Worm (Caenorhabditis elegans) whole organism, L4 larva: ENCODE measurements around the gene K10B4.1.
A peak's percentile ranks its signal among the peaks of the same experiment; 100 is the strongest.

ENCODE experiments used
- D1046.2 ChIP-seq: fragments of 200-800 bp; sonication (Bioruptor generic); IDR thresholded peaks from 2 replicates; pipeline ENCODE4 v1.3.6; 2022; ENCODE audit warnings: missing genetic modification characterization, missing compliant biosample characterization
- F10B5.3 ChIP-seq: sonication (generic microtip); optimal IDR thresholded peaks from 2 replicates; lab custom pipeline; 2016; ENCODE audit warnings: mild to moderate bottlenecking, missing genetic modification characterization, missing compliant biosample characterization
- F37D6.2 ChIP-seq: sonication (generic microtip); optimal IDR thresholded peaks from 2 replicates; lab custom pipeline; 2016; ENCODE audit warnings: mild to moderate bottlenecking, missing genetic modification characterization, missing compliant biosample characterization
- F44E2.7 ChIP-seq: fragments of 200-800 bp; sonication (Bioruptor generic); IDR thresholded peaks from 2 replicates; pipeline ENCODE4 v2.1.2; 2022; ENCODE audit warnings: missing genetic modification characterization, missing compliant biosample characterization
- T20F7.1 ChIP-seq: fragments of 200-800 bp; sonication (Bioruptor generic); optimal IDR thresholded peaks from 2 replicates; lab custom pipeline; 2018; ENCODE audit warnings: mild to moderate bottlenecking, missing genetic modification characterization, missing compliant biosample characterization
- T26A8.4 ChIP-seq: fragments of 200-800 bp; sonication (Bioruptor generic); IDR thresholded peaks from 2 replicates; pipeline ENCODE4 v1.3.6; 2022; ENCODE audit warnings: missing genetic modification characterization, missing compliant biosample characterization
- Y48G9A.11 ChIP-seq: fragments of 200-800 bp; sonication (Bioruptor generic); IDR thresholded peaks from 2 replicates; pipeline ENCODE4 v1.3.6; 2022; ENCODE audit warnings: missing genetic modification reagents, missing genetic modification characterization, missing compliant biosample characterization
- Y75B8A.6 ChIP-seq: fragments of 200-800 bp; sonication (Bioruptor generic); IDR thresholded peaks from 2 replicates; pipeline ENCODE4 v1.3.6; 2022; ENCODE audit warnings: missing genetic modification reagents, missing genetic modification characterization, missing compliant biosample characterization
- ZK337.2 ChIP-seq: fragments of 200-800 bp; sonication (Bioruptor generic); IDR thresholded peaks from 2 replicates; pipeline ENCODE4 v1.3.6; 2022; ENCODE audit warnings: missing genetic modification reagents, missing genetic modification characterization, missing compliant biosample characterization
- aly-2 ChIP-seq: sonication (generic microtip); optimal IDR thresholded peaks from 2 replicates; lab custom pipeline; 2018; ENCODE audit warnings: missing biosample characterization, missing genetic modification characterization
- arid-1 ChIP-seq: fragments of 200-800 bp; sonication (Bioruptor generic); conservative IDR thresholded peaks from 2 replicates; pipeline ENCODE4 v1.3.6; 2022; ENCODE audit warnings: missing genetic modification reagents, missing genetic modification characterization, missing compliant biosample characterization
- attf-4 ChIP-seq: sonication (generic microtip); optimal IDR thresholded peaks from 3 replicates; lab custom pipeline; 2017; ENCODE audit warnings: missing biosample characterization, missing genetic modification characterization
- ceh-20 ChIP-seq: fragments of 200-800 bp; sonication (Bioruptor generic); IDR thresholded peaks from 2 replicates; pipeline ENCODE4 v1.3.6; 2022; ENCODE audit warnings: missing genetic modification reagents, missing genetic modification characterization, missing compliant biosample characterization
- ceh-32 ChIP-seq: sonication (generic microtip); optimal IDR thresholded peaks from 2 replicates; lab custom pipeline; 2016; ENCODE audit warnings: mild to moderate bottlenecking, missing genetic modification characterization, missing compliant biosample characterization; ENCODE audit not compliant: poor library complexity
- ceh-44 ChIP-seq: fragments of 200-800 bp; sonication (Bioruptor generic); IDR thresholded peaks from 2 replicates; pipeline ENCODE4 v1.3.6; 2022; ENCODE audit warnings: missing genetic modification reagents, missing genetic modification characterization, missing compliant biosample characterization
- ceh-62 ChIP-seq: sonication (generic microtip); optimal IDR thresholded peaks from 2 replicates; lab custom pipeline; 2017; ENCODE audit warnings: missing biosample characterization, missing genetic modification characterization
- ces-1 ChIP-seq: fragments of 150-350 bp; sonication (generic microtip); optimal IDR thresholded peaks from 4 replicates; lab custom pipeline; 2014; ENCODE audit warnings: missing biosample characterization, missing genetic modification reagents, missing genetic modification characterization
- ctbp-1 ChIP-seq: fragments of 200-800 bp; sonication (Bioruptor generic); IDR thresholded peaks from 2 replicates; pipeline ENCODE4 v1.3.6; 2022; ENCODE audit warnings: missing genetic modification reagents, missing genetic modification characterization, missing compliant biosample characterization
- daf-19 ChIP-seq: fragments of 200-800 bp; sonication (Bioruptor generic); conservative IDR thresholded peaks from 2 replicates; pipeline ENCODE4 v1.3.6; 2022; ENCODE audit warnings: missing genetic modification characterization, missing compliant biosample characterization
- daf-8 ChIP-seq: fragments of 200-800 bp; sonication (Bioruptor generic); IDR thresholded peaks from 2 replicates; pipeline ENCODE4 v1.3.6; 2022; ENCODE audit warnings: missing genetic modification characterization, missing compliant biosample characterization
- dmd-6 ChIP-seq: fragments of 200-800 bp; sonication (Bioruptor generic); IDR thresholded peaks from 2 replicates; pipeline ENCODE4 v1.3.6; 2022; ENCODE audit warnings: missing genetic modification reagents, missing genetic modification characterization, missing compliant biosample characterization
- egl-43 ChIP-seq: fragments of 200-800 bp; sonication (Bioruptor generic); IDR thresholded peaks from 2 replicates; pipeline ENCODE4 v1.3.6; 2022; ENCODE audit warnings: missing genetic modification reagents, missing genetic modification characterization, missing compliant biosample characterization
- hif-1 ChIP-seq, 2 experiments: sonication (generic microtip); optimal IDR thresholded peaks; 2 replicates each; lab custom pipeline; 2016 to 2017; ENCODE audit warnings: missing compliant biosample characterization in 2 of 2, missing genetic modification characterization in 2 of 2, missing genetic modification reagents in 2 of 2, missing genotype in 2 of 2, mild to moderate bottlenecking in 1 of 2
- hmg-1.1 ChIP-seq: fragments of 200-800 bp; sonication (Bioruptor generic); IDR thresholded peaks from 2 replicates; pipeline ENCODE4 v1.3.6; 2022; ENCODE audit warnings: missing genetic modification reagents, missing genetic modification characterization, missing compliant biosample characterization
- lin-1 ChIP-seq: fragments of 200-800 bp; sonication (Bioruptor generic); IDR thresholded peaks from 2 replicates; pipeline ENCODE4 v1.3.6; 2022; ENCODE audit warnings: missing genetic modification reagents, missing genetic modification characterization, missing compliant biosample characterization
- lsy-2 ChIP-seq, 2 experiments: fragments of 150-350 bp in 1 of 2; sonication (generic microtip) in 1 of 2; optimal IDR thresholded peaks; 2 replicates each; lab custom pipeline; 2014 to 2017; ENCODE audit warnings: missing biosample characterization in 2 of 2, missing genetic modification characterization in 2 of 2
- madf-9 ChIP-seq: fragments of 200-800 bp; sonication (Bioruptor generic); conservative IDR thresholded peaks from 2 replicates; pipeline ENCODE4 v1.3.6; 2022; ENCODE audit warnings: missing genetic modification reagents, missing genetic modification characterization, missing compliant biosample characterization
- mdt-29 ChIP-seq: fragments of 200-800 bp; sonication (Bioruptor generic); IDR thresholded peaks from 2 replicates; pipeline ENCODE4 v1.3.6; 2022; ENCODE audit warnings: missing genetic modification reagents, missing genetic modification characterization, missing compliant biosample characterization
- mes-2 ChIP-seq: sonication (generic microtip); optimal IDR thresholded peaks from 2 replicates; lab custom pipeline; 2016; ENCODE audit warnings: missing genotype, mild to moderate bottlenecking, missing genetic modification characterization, missing compliant biosample characterization; ENCODE audit not compliant: poor library complexity, severe bottlenecking
- nhr-11 ChIP-seq: fragments of 150-350 bp; optimal IDR thresholded peaks from 2 replicates; lab custom pipeline; 2014; ENCODE audit warnings: missing biosample characterization, missing genetic modification characterization
- nhr-25 ChIP-seq: sonication (generic microtip); optimal IDR thresholded peaks from 2 replicates; lab custom pipeline; 2017; ENCODE audit warnings: missing genetic modification characterization, mild to moderate bottlenecking, missing compliant biosample characterization, antibody characterized with exemption, moderate library complexity, borderline replicate concordance; ENCODE audit not compliant: insufficient read depth
- nhr-28 ChIP-seq: fragments of 150-350 bp; optimal IDR thresholded peaks from 2 replicates; lab custom pipeline; 2014; ENCODE audit warnings: missing biosample characterization, missing genetic modification characterization
- nhr-41 ChIP-seq: fragments of 200-800 bp; sonication (Bioruptor generic); IDR thresholded peaks from 2 replicates; pipeline ENCODE4 v1.3.6; 2022; ENCODE audit warnings: missing genetic modification reagents, missing genetic modification characterization, missing compliant biosample characterization
- nhr-48 ChIP-seq: sonication (generic microtip); optimal IDR thresholded peaks from 2 replicates; lab custom pipeline; 2016; ENCODE audit warnings: mild to moderate bottlenecking, missing genetic modification characterization, missing compliant biosample characterization
- php-3 ChIP-seq: fragments of 200-800 bp; sonication (Bioruptor generic); IDR thresholded peaks from 2 replicates; pipeline ENCODE4 v1.3.6; 2022; ENCODE audit warnings: missing genetic modification reagents, missing genetic modification characterization, missing compliant biosample characterization
- saeg-2 ChIP-seq: fragments of 200-800 bp; sonication (Bioruptor generic); IDR thresholded peaks from 2 replicates; pipeline ENCODE4 v1.3.6; 2022; ENCODE audit warnings: missing genetic modification reagents, missing genetic modification characterization, missing compliant biosample characterization
- set-16 ChIP-seq: fragments of 200-800 bp; sonication (Bioruptor generic); IDR thresholded peaks from 2 replicates; pipeline ENCODE4 v1.3.6; 2022; ENCODE audit warnings: missing genetic modification reagents, missing genetic modification characterization, missing compliant biosample characterization
- skn-1 ChIP-seq: fragments of 150-350 bp; optimal IDR thresholded peaks from 2 replicates; lab custom pipeline; 2014; ENCODE audit warnings: missing biosample characterization, missing genetic modification characterization
- snpc-1.2 ChIP-seq: fragments of 200-800 bp; sonication (Bioruptor generic); IDR thresholded peaks from 2 replicates; pipeline ENCODE4 v1.3.6; 2022; ENCODE audit warnings: missing genetic modification reagents, missing genetic modification characterization, missing compliant biosample characterization
- spr-1 ChIP-seq: sonication (generic microtip); optimal IDR thresholded peaks from 2 replicates; lab custom pipeline; 2016; ENCODE audit warnings: mild to moderate bottlenecking, missing genetic modification characterization, missing compliant biosample characterization
- spr-3 ChIP-seq: fragments of 200-800 bp; sonication (Bioruptor generic); optimal IDR thresholded peaks from 2 replicates; lab custom pipeline; 2018; ENCODE audit warnings: mild to moderate bottlenecking, missing genetic modification characterization, missing compliant biosample characterization
- unc-39 ChIP-seq: sonication (generic microtip); optimal IDR thresholded peaks from 2 replicates; lab custom pipeline; 2017; ENCODE audit warnings: missing biosample characterization, missing genetic modification characterization
- zag-1 ChIP-seq: fragments of 150-350 bp; optimal IDR thresholded peaks from 2 replicates; lab custom pipeline; 2014; ENCODE audit warnings: missing biosample characterization, missing genetic modification characterization
- zfp-3 ChIP-seq: fragments of 200-800 bp; sonication (Bioruptor generic); conservative IDR thresholded peaks from 2 replicates; pipeline ENCODE4 v1.3.6; 2022; ENCODE audit warnings: missing genetic modification reagents, missing genetic modification characterization, missing compliant biosample characterization

K10B4.1 gene

DNA sequence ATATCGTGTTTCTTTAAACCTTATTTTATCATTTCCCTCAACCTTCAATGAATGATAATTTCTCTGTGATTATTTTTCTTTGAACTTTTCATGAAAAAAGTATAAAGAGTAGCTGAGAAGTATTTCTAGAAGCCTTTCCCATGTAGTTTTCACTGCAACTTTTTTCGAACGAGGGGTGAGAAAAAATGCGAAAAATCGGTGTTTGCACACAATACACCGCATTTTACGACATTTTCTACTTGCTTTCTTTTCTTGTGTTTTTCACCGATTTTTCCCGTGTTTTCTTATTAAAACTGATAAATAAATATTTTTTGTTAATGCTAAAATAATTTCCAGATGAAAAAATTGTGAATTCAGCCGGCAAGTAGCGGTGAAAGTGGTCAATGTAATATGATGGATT, 36.4 kb upstream of the K10B4.1 start, which contains the start of gene C50D2.10:
Gene C50D2.10, plus strand, starts transcription at position 245 of the 400 bp plus-strand sequence.
- peak; percentile 68 for TF ChIP-seq Y48G9A.11

ce11 chrII:101176-101575, 34.1 kb upstream of the K10B4.1 start:
- TF ChIP-seq set-16 (GFP tag; lab: Robert Waterston, UW) = peak; percentile 50; the same call in 1 of the 2 replicates
- TF ChIP-seq nhr-41 (GFP tag; lab: Robert Waterston, UW) = no peak
- TF ChIP-seq ceh-20 = no peak
- TF ChIP-seq lsy-2 (tag; optimal IDR thresholded peaks at IDR 0.05; lab: Kevin White, UChicago) = no peak
- no peak for TF ChIP-seq dmd-6
- no peak for TF ChIP-seq ceh-62
- 0 out of 2 replicates have a peak, but pooled peaks have one; percentile 16 for TF ChIP-seq egl-43 (GFP tag; lab: Robert Waterston, UW)
- TF ChIP-seq madf-9 (GFP tag; lab: Robert Waterston, UW) = no peak
- TF ChIP-seq spr-1 (tag; lab: Kevin White, UChicago) = no peak
- TF ChIP-seq daf-19 (GFP tag; lab: Robert Waterston, UW) = no peak
- TF ChIP-seq D1046.2 = 0 out of 2 replicates have a peak, but pooled peaks have one; percentile 32
- no peak for TF ChIP-seq nhr-11 (tag; lab: Kevin White, UChicago)
- TF ChIP-seq F10B5.3 (tag; lab: Kevin White, UChicago) = no peak
- 0 out of 2 replicates have a peak, but pooled peaks have one; percentile 49 for TF ChIP-seq ceh-44 (GFP tag; lab: Robert Waterston, UW)
- no peak for TF ChIP-seq spr-3
- no peak for TF ChIP-seq nhr-25 (tag; lab: Kevin White, UChicago)
- TF ChIP-seq skn-1 (tag; lab: Kevin White, UChicago) = no peak
- no peak for TF ChIP-seq ceh-32 (tag; lab: Kevin White, UChicago)
- no peak for TF ChIP-seq zfp-3
- no peak for TF ChIP-seq php-3 (GFP tag; lab: Robert Waterston, UW)
- 0 out of 2 replicates have a peak, but pooled peaks have one; percentile 38 for TF ChIP-seq snpc-1.2
- no peak for TF ChIP-seq Y75B8A.6 (GFP tag; lab: Robert Waterston, UW)
- no peak for TF ChIP-seq arid-1 (GFP tag; lab: Robert Waterston, UW)
- TF ChIP-seq T26A8.4 (GFP tag; lab: Robert Waterston, UW) = no peak
- peak; percentile 39; the same call in 1 of the 2 replicates for TF ChIP-seq Y48G9A.11
- TF ChIP-seq ZK337.2 (GFP tag; lab: Robert Waterston, UW) = no peak
- TF ChIP-seq nhr-28 (tag; lab: Kevin White, UChicago) = no peak
- no peak for TF ChIP-seq F44E2.7 (GFP tag; lab: Robert Waterston, UW)
- TF ChIP-seq mdt-29 (GFP tag; lab: Robert Waterston, UW) = no peak
- no peak for TF ChIP-seq unc-39 (tag; lab: Kevin White, UChicago)

DNA sequence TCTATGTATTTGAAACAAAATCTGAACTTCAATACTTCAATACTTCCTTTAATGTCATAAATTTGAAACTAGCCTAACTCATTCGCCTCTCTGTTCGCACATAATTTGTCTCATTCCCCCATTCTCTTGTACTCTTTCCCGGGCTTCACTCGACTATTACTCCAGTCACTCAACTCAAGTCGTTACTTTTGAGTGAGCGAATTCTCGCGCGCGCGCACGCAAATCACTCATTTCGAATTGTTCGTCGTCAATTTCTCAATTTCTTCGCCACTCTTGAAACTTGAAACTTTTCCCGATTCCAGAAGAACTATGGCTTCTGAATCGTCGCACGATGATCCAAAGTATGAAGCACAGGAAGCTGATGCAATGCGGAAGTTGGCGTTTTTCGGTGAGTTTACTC, 31.0 kb upstream of the K10B4.1 start, which contains the start of gene col-68:
Gene col-68, plus strand, starts transcription at position 301 of the 400 bp plus-strand sequence.
- TF ChIP-seq daf-8 (GFP tag; lab: Robert Waterston, UW) (no peak), nhr-28 (tag; lab: Kevin White, UChicago) (no peak), saeg-2 (no peak), ceh-32 (tag; lab: Kevin White, UChicago) (no peak), hmg-1.1 (GFP tag; lab: Robert Waterston, UW) (no peak), F37D6.2 (tag; lab: Kevin White, UChicago) (no peak), nhr-48 (tag; lab: Kevin White, UChicago) (no peak), ctbp-1 (GFP tag; lab: Robert Waterston, UW) (no peak), ces-1 (GFP tag; lab: Kevin White, UChicago) (no peak), T20F7.1 (no peak), F10B5.3 (tag; lab: Kevin White, UChicago) (no peak), zag-1 (no peak), hif-1 (tag; optimal IDR thresholded peaks at IDR 0.05; lab: Kevin White, UChicago) (no peak), attf-4 (tag; lab: Kevin White, UChicago) (no peak), Y48G9A.11 (no peak), egl-43 (GFP tag; lab: Robert Waterston, UW) (no peak), lin-1 (no peak), mes-2 (tag; lab: Kevin White, UChicago) (no peak), aly-2 (no peak), php-3 (GFP tag; lab: Robert Waterston, UW) (no peak)
